Fruit fly (Drosophila melanogaster): Measurements from ENCODE around the gene sls.

Gene sls

DNA sequence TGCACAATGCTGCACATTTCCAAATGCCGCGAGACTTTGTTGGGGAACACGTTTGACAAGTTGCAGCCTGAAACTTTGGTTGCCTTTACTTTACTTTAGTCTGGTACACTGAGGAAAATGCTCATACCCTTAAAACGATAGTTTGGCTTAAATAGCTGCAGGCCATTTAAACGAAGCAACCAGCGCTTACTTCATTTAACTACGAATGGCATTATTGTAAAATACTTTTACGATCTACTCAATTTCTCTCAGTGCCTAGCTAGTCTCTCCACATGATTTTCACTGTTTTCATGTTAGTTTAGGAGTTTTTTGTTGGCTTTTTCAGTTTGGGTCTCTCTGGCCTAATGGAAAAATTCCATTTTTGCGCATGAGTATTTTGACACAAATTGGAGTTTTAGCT is 46.6 kb upstream of the sls start (continued):
- TF ChIP-seq Meics (GFP tag; optimal IDR thresholded peaks at IDR 0.05) (peak; percentile 44), slbo (GFP tag; IDR thresholded peaks at IDR 0.05) (peak; percentile 70), CG1792 (GFP tag; optimal IDR thresholded peaks at IDR 0.05) (peak; percentile 63), pfk (GFP tag; optimal IDR thresholded peaks at IDR 0.05) (no peak), odd (GFP tag; optimal IDR thresholded peaks at IDR 0.05) (no peak), Hr3 (GFP tag; optimal IDR thresholded peaks at IDR 0.05) (peak; percentile 19), CG3281 (GFP tag; optimal IDR thresholded peaks at IDR 0.05) (peak; percentile 27), CG17802 (tag; optimal IDR thresholded peaks at IDR 0.05) (peak; percentile 65), GATAe (GFP tag; conservative IDR thresholded peaks at IDR 0.05) (no peak), MESR4 (GFP tag; optimal IDR thresholded peaks at IDR 0.05) (no peak), Chrac-16 (GFP tag; optimal IDR thresholded peaks at IDR 0.05) (peak; percentile 48), en (GFP tag; optimal IDR thresholded peaks at IDR 0.05) (peak; percentile 7), CG9609 (GFP tag; optimal IDR thresholded peaks at IDR 0.05) (peak; percentile 42), CG17328 (GFP tag; IDR thresholded peaks at IDR 0.05) (peak; percentile 91), slou (GFP tag; optimal IDR thresholded peaks at IDR 0.05) (no peak), CG17912 (GFP tag; optimal IDR thresholded peaks at IDR 0.05) (no peak), CG8478 (optimal IDR thresholded peaks at IDR 0.05) (no peak), CG17186 (GFP tag; optimal IDR thresholded peaks at IDR 0.05) (peak; percentile 25), exex (tag; optimal IDR thresholded peaks at IDR 0.05) (no peak), gsb-n (tag; optimal IDR thresholded peaks at IDR 0.05) (peak; percentile 56), ewg (GFP tag; optimal IDR thresholded peaks at IDR 0.05) (peak; percentile 63), CG9437 (GFP tag; optimal IDR thresholded peaks at IDR 0.05) (peak; percentile 34), Sry-β (GFP tag; optimal IDR thresholded peaks at IDR 0.05) (peak; percentile 40), ase (GFP tag; IDR thresholded peaks at IDR 0.05) (peak; percentile 80), jumu (GFP tag; optimal IDR thresholded peaks at IDR 0.05) (peak; percentile 76), Dip2 (GFP tag; IDR thresholded peaks at IDR 0.05) (no peak), Doc2 (GFP tag; IDR thresholded peaks at IDR 0.05) (no peak), Ets65A (GFP tag) (peak; percentile 90), CG4707 (GFP tag; optimal IDR thresholded peaks at IDR 0.05) (peak; percentile 41), CG10431 (GFP tag; optimal IDR thresholded peaks at IDR 0.05) (peak; percentile 12), jigr1 (GFP tag; IDR thresholded peaks at IDR 0.05) (peak; percentile 73; the same call in 2 of the 3 replicates), CG18599 (GFP tag; optimal IDR thresholded peaks at IDR 0.05) (peak; percentile 76), D (optimal IDR thresholded peaks at IDR 0.05) (no peak), D (GFP tag; optimal IDR thresholded peaks at IDR 0.05) (peak; percentile 80), Atf-2 (GFP tag; optimal IDR thresholded peaks at IDR 0.05) (peak; percentile 30), CTCF (GFP tag; optimal IDR thresholded peaks at IDR 0.05) (peak; percentile 26), klu (GFP tag; IDR thresholded peaks at IDR 0.05) (peak; percentile 55), eve (GFP tag; optimal IDR thresholded peaks at IDR 0.05) (peak in 1 of 2 experiments; percentile 93), tio (GFP tag; optimal IDR thresholded peaks at IDR 0.05) (peak; percentile 37), mirr (GFP tag; optimal IDR thresholded peaks at IDR 0.05) (no peak), lov (optimal IDR thresholded peaks at IDR 0.05) (no peak), lov (GFP tag; IDR thresholded peaks at IDR 0.05) (peak; percentile 88), CkIIα-i1 (GFP tag; IDR thresholded peaks at IDR 0.05) (peak; percentile 56; the same call in 1 of the 2 replicates), CG30431 (GFP tag; optimal IDR thresholded peaks at IDR 0.05) (peak; percentile 31), ato (GFP tag; IDR thresholded peaks at IDR 0.05; ENCODE audit: partially characterized antibody) (no peak), chinmo (GFP tag; IDR thresholded peaks at IDR 0.05; ENCODE audit: partially characterized antibody) (no peak), nerfin-1 (tag; optimal IDR thresholded peaks at IDR 0.05) (peak; percentile 75), Mrtf (GFP tag; IDR thresholded peaks at IDR 0.05) (0 out of 3 replicates have a peak, but pooled peaks have one; percentile 44), CG4360 (GFP tag; IDR thresholded peaks at IDR 0.05) (peak; percentile 68), fd102C (GFP tag; optimal IDR thresholded peaks at IDR 0.05) (no peak), Blimp-1 (GFP tag; optimal IDR thresholded peaks at IDR 0.05) (peak; percentile 85), tup (GFP tag; optimal IDR thresholded peaks at IDR 0.05) (no peak), ken (GFP tag; IDR thresholded peaks at IDR 0.05) (peak; percentile 88)
